Fruit fly (Drosophila melanogaster) whole organism, pupa: ENCODE results near the gene CG6650.

Experiments used
- CG10348 ChIP-seq: fragments of 200-800 bp; sonication (Bioruptor generic); IDR thresholded peaks from 2 replicates; pipeline ENCODE4 v1.3.6; 2022; ENCODE audit warnings: missing biosample characterization, missing genetic modification characterization
- CG12605 ChIP-seq: fragments of 200-800 bp; sonication (Bioruptor generic); IDR thresholded peaks from 2 replicates; pipeline ENCODE4 v1.3.6; 2022; ENCODE audit warnings: missing biosample characterization, missing genetic modification characterization
- CG15710 ChIP-seq: fragments of 200-800 bp; sonication (Bioruptor generic); optimal IDR thresholded peaks from 2 replicates; lab custom pipeline; 2018; ENCODE audit warnings: missing biosample characterization, mild to moderate bottlenecking, missing genetic modification characterization, moderate library complexity
- CG32121 ChIP-seq: fragments of 200-800 bp; sonication (Bioruptor generic); IDR thresholded peaks from 2 replicates; pipeline ENCODE4 v1.3.6; 2022; ENCODE audit warnings: missing biosample characterization, missing genetic modification characterization
- CG34367 ChIP-seq: fragments of 200-800 bp; sonication (Bioruptor generic); optimal IDR thresholded peaks from 2 replicates; lab custom pipeline; 2018; ENCODE audit warnings: missing biosample characterization, mild to moderate bottlenecking, missing genetic modification characterization
- CG8159 ChIP-seq: fragments of 200-800 bp; sonication (Bioruptor generic); optimal IDR thresholded peaks from 3 replicates; lab custom pipeline; 2018; ENCODE audit warnings: missing biosample characterization, mild to moderate bottlenecking, missing genetic modification characterization, moderate library complexity
- CG8301 ChIP-seq: fragments of 200-800 bp; sonication (Bioruptor generic); optimal IDR thresholded peaks from 2 replicates; lab custom pipeline; 2018; ENCODE audit warnings: missing biosample characterization, mild to moderate bottlenecking, missing genetic modification characterization
- CG9948 ChIP-seq: fragments of 200-800 bp; sonication (Bioruptor generic); optimal IDR thresholded peaks from 2 replicates; lab custom pipeline; 2018; ENCODE audit warnings: missing biosample characterization, mild to moderate bottlenecking, missing genetic modification characterization, moderate library complexity
- D1 ChIP-seq: fragments of 200-800 bp; sonication (Bioruptor generic); optimal IDR thresholded peaks from 2 replicates; lab custom pipeline; 2018; ENCODE audit warnings: missing biosample characterization, mild to moderate bottlenecking, missing genetic modification characterization, moderate library complexity
- EcR ChIP-seq: fragments of 200-800 bp; sonication (Bioruptor generic); optimal IDR thresholded peaks from 3 replicates; lab custom pipeline; 2019; ENCODE audit warnings: missing biosample characterization, missing genetic modification characterization, mild to moderate bottlenecking, moderate library complexity, missing genetic modification reagents
- Ets98B ChIP-seq: fragments of 200-800 bp; sonication (Bioruptor generic); IDR thresholded peaks from 2 replicates; pipeline ENCODE4 v1.3.6; 2022; ENCODE audit warnings: missing biosample characterization, missing genetic modification characterization
- Pif1B ChIP-seq: fragments of 200-800 bp; sonication (Bioruptor generic); optimal IDR thresholded peaks from 3 replicates; lab custom pipeline; 2016; ENCODE audit warnings: missing biosample characterization, missing genetic modification characterization
- rn ChIP-seq: fragments of 200-800 bp; sonication (Bioruptor generic); IDR thresholded peaks from 2 replicates; pipeline ENCODE4 v1.3.6; 2022; ENCODE audit warnings: missing biosample characterization, missing genetic modification characterization

dm6 chr3L:14025736-14026135, 5.5 kb upstream of the CG6650 start:
- TF ChIP-seq CG15710 (no peak), Pif1B (GFP tag; lab: Kevin White, UChicago) (no peak), EcR (GFP tag; lab: Kevin White, UChicago) (no peak), CG12605 (no peak), D1 (no peak), CG32121 (GFP tag; lab: Robert Waterston, UW) (no peak), rn (GFP tag; lab: Robert Waterston, UW) (no peak), CG8301 (tag; lab: Kevin White, UChicago) (no peak), CG8159 (no peak), CG10348 (GFP tag; lab: Robert Waterston, UW) (no peak), CG34367 (tag; lab: Kevin White, UChicago) (no peak), Ets98B (no peak), CG9948 (tag; lab: Kevin White, UChicago) (no peak)
